Worm (Caenorhabditis elegans) whole organism, early embryonic: ENCODE measurements around the gene phy-4.

Experiments used
- B0310.2 ChIP-seq: sonication (generic microtip); optimal IDR thresholded peaks from 2 replicates; lab custom pipeline; 2016; ENCODE audit warnings: mild to moderate bottlenecking, missing genetic modification characterization, missing compliant biosample characterization
- F13C5.2 ChIP-seq: sonication (generic microtip); optimal IDR thresholded peaks from 2 replicates; lab custom pipeline; 2017; ENCODE audit warnings: mild to moderate bottlenecking, missing genetic modification characterization, inconsistent platforms, missing compliant biosample characterization
- aly-1 ChIP-seq: sonication (generic microtip); optimal IDR thresholded peaks from 2 replicates; lab custom pipeline; 2016; ENCODE audit warnings: missing genetic modification characterization, missing compliant biosample characterization
- ama-1 ChIP-seq: fragments of 150-350 bp; optimal IDR thresholded peaks from 2 replicates; lab custom pipeline; 2014
- ceh-13 ChIP-seq: fragments of 200-800 bp; sonication (Bioruptor generic); optimal IDR thresholded peaks from 2 replicates; lab custom pipeline; 2018; ENCODE audit warnings: mild to moderate bottlenecking, missing genetic modification characterization, missing compliant biosample characterization
- ceh-36 ChIP-seq: sonication (generic microtip); optimal IDR thresholded peaks from 2 replicates; lab custom pipeline; 2016; ENCODE audit warnings: missing genetic modification characterization, inconsistent platforms, missing compliant biosample characterization
- ets-7 ChIP-seq: sonication (generic microtip); optimal IDR thresholded peaks from 2 replicates; lab custom pipeline; 2016; ENCODE audit warnings: missing genotype, missing genetic modification characterization, missing compliant biosample characterization
- flt-1 ChIP-seq: fragments of 200-800 bp; sonication (Bioruptor generic); IDR thresholded peaks from 2 replicates; pipeline ENCODE4 v1.3.6; 2022; ENCODE audit warnings: missing genetic modification characterization, missing compliant biosample characterization
- hmbx-1 ChIP-seq: sonication (generic microtip); optimal IDR thresholded peaks from 2 replicates; lab custom pipeline; 2016; ENCODE audit warnings: mild to moderate bottlenecking, missing genetic modification characterization, missing compliant biosample characterization
- hmg-4 ChIP-seq: fragments of 200-800 bp; sonication (Bioruptor generic); optimal IDR thresholded peaks from 2 replicates; lab custom pipeline; 2018; ENCODE audit warnings: mild to moderate bottlenecking, missing genetic modification characterization, missing compliant biosample characterization
- hnd-1 ChIP-seq: sonication (generic microtip); optimal IDR thresholded peaks from 2 replicates; lab custom pipeline; 2016; ENCODE audit warnings: missing genetic modification characterization, missing compliant biosample characterization
- pes-1 ChIP-seq: fragments of 200-800 bp; sonication (Bioruptor generic); IDR thresholded peaks from 2 replicates; pipeline ENCODE4 v1.3.6; 2022; ENCODE audit warnings: missing genetic modification reagents, missing genetic modification characterization, missing compliant biosample characterization
- scrt-1 ChIP-seq: fragments of 200-800 bp; sonication (Bioruptor generic); IDR thresholded peaks from 2 replicates; pipeline ENCODE4 v1.3.6; 2022; ENCODE audit warnings: missing genetic modification characterization, missing compliant biosample characterization
- sea-1 ChIP-seq: fragments of 200-800 bp; sonication (Bioruptor generic); conservative IDR thresholded peaks from 2 replicates; pipeline ENCODE4 v1.3.6; 2022; ENCODE audit warnings: missing genetic modification characterization, missing compliant biosample characterization
- tbx-11 ChIP-seq: fragments of 200-800 bp; sonication (Bioruptor generic); IDR thresholded peaks from 2 replicates; pipeline ENCODE4 v1.3.6; 2022; ENCODE audit warnings: missing genetic modification characterization, missing compliant biosample characterization
- tbx-37 ChIP-seq: fragments of 200-800 bp; sonication (Bioruptor generic); conservative IDR thresholded peaks from 2 replicates; pipeline ENCODE4 v1.3.6; 2022; ENCODE audit warnings: missing genetic modification reagents, missing genetic modification characterization, missing compliant biosample characterization
- tra-4 ChIP-seq: sonication (generic microtip); optimal IDR thresholded peaks from 2 replicates; lab custom pipeline; 2017; ENCODE audit warnings: missing genetic modification characterization, missing compliant biosample characterization

Gene phy-4

ce11 chrV:19501389-19501788 lies 12.1 kb downstream of the phy-4 start:
- no peak for TF ChIP-seq ceh-36 (tag; lab: Kevin White, UChicago)
- TF ChIP-seq ama-1 (lab: Kevin White, UChicago) = no peak
- no peak for TF ChIP-seq tbx-37
- no peak for TF ChIP-seq hmbx-1 (tag; lab: Kevin White, UChicago)
- no peak for TF ChIP-seq hmg-4 (GFP tag; lab: Kevin White, UChicago)
- TF ChIP-seq B0310.2 (tag; lab: Kevin White, UChicago) = no peak
- TF ChIP-seq scrt-1 (GFP tag; lab: Robert Waterston, UW) = no peak
- no peak for TF ChIP-seq F13C5.2 (tag; lab: Kevin White, UChicago)
- TF ChIP-seq pes-1 = no peak
- TF ChIP-seq flt-1 (GFP tag; lab: Robert Waterston, UW) = no peak
- no peak for TF ChIP-seq aly-1
- no peak for TF ChIP-seq tbx-11 (GFP tag; lab: Robert Waterston, UW)
- TF ChIP-seq ceh-13 (GFP tag; lab: Kevin White, UChicago) = no peak
- no peak for TF ChIP-seq hnd-1 (tag; lab: Kevin White, UChicago)
- no peak for TF ChIP-seq sea-1 (GFP tag; lab: Robert Waterston, UW)
- TF ChIP-seq tra-4 (tag; lab: Kevin White, UChicago) = no peak
- no peak for TF ChIP-seq ets-7 (tag; lab: Kevin White, UChicago)

ce11 chrV:19497087-19497486 lies 16.4 kb downstream of the phy-4 start:
- TF ChIP-seq ets-7 (tag; lab: Kevin White, UChicago) (no peak), F13C5.2 (tag; lab: Kevin White, UChicago) (no peak), pes-1 (no peak), ama-1 (lab: Kevin White, UChicago) (no peak), tbx-11 (GFP tag; lab: Robert Waterston, UW) (no peak), aly-1 (no peak), sea-1 (GFP tag; lab: Robert Waterston, UW) (no peak), flt-1 (GFP tag; lab: Robert Waterston, UW) (no peak), ceh-13 (GFP tag; lab: Kevin White, UChicago) (no peak), tbx-37 (no peak), hnd-1 (tag; lab: Kevin White, UChicago) (no peak), ceh-36 (tag; lab: Kevin White, UChicago) (no peak), hmbx-1 (tag; lab: Kevin White, UChicago) (no peak), scrt-1 (GFP tag; lab: Robert Waterston, UW) (no peak), hmg-4 (GFP tag; lab: Kevin White, UChicago) (no peak), B0310.2 (tag; lab: Kevin White, UChicago) (no peak), tra-4 (tag; lab: Kevin White, UChicago) (no peak)

- TF ChIP-seq ceh-36 (tag; lab: Kevin White, UChicago) = no peak
- TF ChIP-seq ama-1 (lab: Kevin White, UChicago) = no peak
- TF ChIP-seq ceh-13 (GFP tag; lab: Kevin White, UChicago) = no peak
Measured at ce11 chrV:19495587-19495986, 17.9 kb downstream of the phy-4 start, which contains the start of gene scl-21. scl-21 (minus strand) TSS chrV:19495687.

DNA sequence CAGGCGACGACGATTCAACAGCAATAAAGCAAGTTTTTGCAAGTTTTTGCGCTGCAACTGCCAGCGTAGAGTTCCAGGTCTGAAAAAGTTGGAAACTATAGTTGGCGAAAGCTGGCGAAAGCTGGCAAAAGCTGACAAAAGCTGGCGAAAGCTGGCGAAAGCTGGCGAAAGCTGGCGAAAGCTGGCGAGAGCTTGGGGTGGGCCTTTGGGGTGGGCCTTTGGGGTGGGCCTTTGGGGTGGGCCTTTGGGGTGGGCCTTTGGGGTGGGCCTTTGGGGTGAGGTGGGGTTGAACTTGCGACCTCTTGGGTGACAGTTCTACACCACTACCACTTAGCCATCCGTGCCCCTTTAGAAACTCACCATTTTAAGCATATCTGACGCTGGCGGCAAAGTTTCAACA lies 18.3 kb downstream of the phy-4 start:
- TF ChIP-seq ceh-13 (GFP tag; lab: Kevin White, UChicago) (no peak), aly-1 (no peak)

- no peak for TF ChIP-seq flt-1 (GFP tag; lab: Robert Waterston, UW)
- no peak for TF ChIP-seq F13C5.2 (tag; lab: Kevin White, UChicago)
- TF ChIP-seq pes-1 = no peak
- TF ChIP-seq ceh-13 (GFP tag; lab: Kevin White, UChicago) = no peak
- TF ChIP-seq ceh-36 (tag; lab: Kevin White, UChicago) = no peak
- TF ChIP-seq tbx-37 = no peak
- no peak for TF ChIP-seq hnd-1 (tag; lab: Kevin White, UChicago)
- TF ChIP-seq hmg-4 (GFP tag; lab: Kevin White, UChicago) = no peak
- TF ChIP-seq hmbx-1 (tag; lab: Kevin White, UChicago) = no peak
- TF ChIP-seq B0310.2 (tag; lab: Kevin White, UChicago) = no peak
- TF ChIP-seq sea-1 (GFP tag; lab: Robert Waterston, UW) = no peak
- TF ChIP-seq ama-1 (lab: Kevin White, UChicago) = no peak
- no peak for TF ChIP-seq tra-4 (tag; lab: Kevin White, UChicago)
Measured at ce11 chrV:19491302-19491701, 22.1 kb downstream of the phy-4 start, which contains the start of gene Y43F8B.29. Y43F8B.29 (plus strand) TSS chrV:19491602.

- TF ChIP-seq ceh-13 (GFP tag; lab: Kevin White, UChicago) = no peak
- TF ChIP-seq hmbx-1 (tag; lab: Kevin White, UChicago) = no peak
- TF ChIP-seq pes-1 = no peak
- no peak for TF ChIP-seq F13C5.2 (tag; lab: Kevin White, UChicago)
- no peak for TF ChIP-seq tbx-37
- no peak for TF ChIP-seq ama-1 (lab: Kevin White, UChicago)
- TF ChIP-seq sea-1 (GFP tag; lab: Robert Waterston, UW) = no peak
- TF ChIP-seq ets-7 (tag; lab: Kevin White, UChicago) = no peak
- no peak for TF ChIP-seq tbx-11 (GFP tag; lab: Robert Waterston, UW)
- TF ChIP-seq tra-4 (tag; lab: Kevin White, UChicago) = no peak
Measured at ce11 chrV:19490461-19490860, 23.0 kb downstream of the phy-4 start, which contains the start of gene Y43F8B.7. Y43F8B.7 (plus strand) TSS chrV:19490761.

DNA sequence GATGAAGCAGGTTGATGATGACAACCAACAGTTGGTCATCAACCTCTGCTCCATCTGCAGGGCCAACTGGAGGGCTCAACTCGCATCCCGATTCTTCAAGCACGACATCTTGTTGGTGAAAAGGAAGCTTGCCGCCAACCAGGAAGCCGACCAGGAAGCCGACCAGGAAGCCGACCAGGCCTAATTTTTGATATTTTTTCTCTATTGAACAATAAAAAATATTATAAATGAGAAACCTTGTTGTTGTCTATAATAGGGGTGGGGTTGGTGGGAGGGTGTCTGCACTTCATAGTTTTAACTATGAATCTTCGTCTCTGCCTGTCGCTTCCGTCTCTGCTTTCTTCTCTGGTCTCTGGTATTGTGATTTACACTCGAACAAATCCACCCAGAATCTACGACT lies 27.8 kb downstream of the phy-4 start, which contains the start of gene Y43F8B.18:
Y43F8B.18 (plus strand) TSS at position 301 of the 400 bp plus-strand sequence.
- TF ChIP-seq hmbx-1 (tag; lab: Kevin White, UChicago) (no peak), pes-1 (no peak), tra-4 (tag; lab: Kevin White, UChicago) (no peak), aly-1 (no peak)

DNA sequence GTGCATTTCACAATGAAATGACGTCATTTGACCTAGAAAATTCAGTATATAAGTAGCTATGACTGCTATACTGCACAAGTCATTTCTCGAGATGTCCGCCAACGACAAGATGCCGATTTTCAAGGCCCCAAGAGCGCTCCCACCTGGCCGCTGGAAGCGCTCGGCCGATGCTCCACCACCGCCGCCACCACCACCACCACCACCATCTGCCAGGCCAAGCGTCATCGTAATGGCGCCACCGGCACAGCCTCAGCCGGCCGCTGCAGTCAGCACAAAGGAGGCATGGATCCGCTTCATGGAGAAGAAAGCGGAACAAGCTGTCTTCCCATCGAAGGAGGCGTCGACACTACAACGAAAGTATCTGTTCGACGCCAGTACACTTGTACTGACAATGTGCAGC lies 28.2 kb downstream of the phy-4 start, which contains the start of gene Y43F8B.28:
Y43F8B.28 (plus strand) TSS at position 59 of the 400 bp plus-strand sequence.
- no peak for TF ChIP-seq tbx-11 (GFP tag; lab: Robert Waterston, UW)
- no peak for TF ChIP-seq scrt-1 (GFP tag; lab: Robert Waterston, UW)
- no peak for TF ChIP-seq pes-1
- no peak for TF ChIP-seq tbx-37
- TF ChIP-seq hnd-1 (tag; lab: Kevin White, UChicago) = no peak
- TF ChIP-seq hmbx-1 (tag; lab: Kevin White, UChicago) = no peak
- TF ChIP-seq ama-1 (lab: Kevin White, UChicago) = no peak
- no peak for TF ChIP-seq B0310.2 (tag; lab: Kevin White, UChicago)
- TF ChIP-seq tra-4 (tag; lab: Kevin White, UChicago) = no peak
- no peak for TF ChIP-seq flt-1 (GFP tag; lab: Robert Waterston, UW)
- TF ChIP-seq sea-1 (GFP tag; lab: Robert Waterston, UW) = no peak
- no peak for TF ChIP-seq hmg-4 (GFP tag; lab: Kevin White, UChicago)
